Worm (Caenorhabditis elegans) whole organism, young adult: Measurements from ENCODE around the gene Y75B12B.11.

Experiments used
- B0019.2 ChIP-seq: fragments of 200-800 bp; sonication (Bioruptor generic); conservative IDR thresholded peaks from 2 replicates; pipeline ENCODE4 v1.3.6; 2022; ENCODE audit warnings: missing genetic modification reagents, missing genetic modification characterization, missing compliant biosample characterization
- B0035.1 ChIP-seq: sonication (generic microtip); optimal IDR thresholded peaks from 2 replicates; lab custom pipeline; 2016; ENCODE audit warnings: missing genetic modification characterization, mild to moderate bottlenecking, missing compliant biosample characterization, missing genotype, missing genetic modification reagents
- B0336.3 ChIP-seq: fragments of 200-800 bp; sonication (Bioruptor generic); IDR thresholded peaks from 2 replicates; pipeline ENCODE4 v1.3.6; 2022; ENCODE audit warnings: missing genetic modification characterization, missing compliant biosample characterization
- C06A6.2 ChIP-seq: fragments of 200-800 bp; sonication (Bioruptor generic); conservative IDR thresholded peaks from 2 replicates; pipeline ENCODE4 v1.3.6; 2022; ENCODE audit warnings: missing genetic modification characterization, missing compliant biosample characterization
- F23B12.7 ChIP-seq: sonication (generic microtip); optimal IDR thresholded peaks from 2 replicates; lab custom pipeline; 2017; ENCODE audit warnings: missing genetic modification characterization, mild to moderate bottlenecking, missing compliant biosample characterization, antibody characterized with exemption, moderate library complexity; ENCODE audit not compliant: insufficient read depth
- K11D2.4 ChIP-seq: fragments of 200-800 bp; sonication (Bioruptor generic); IDR thresholded peaks from 2 replicates; pipeline ENCODE4 v1.3.6; 2022; ENCODE audit warnings: missing genetic modification reagents, missing genetic modification characterization, missing compliant biosample characterization
- K12H6.12 ChIP-seq: fragments of 200-800 bp; sonication (Bioruptor generic); optimal IDR thresholded peaks from 2 replicates; lab custom pipeline; 2018; ENCODE audit warnings: mild to moderate bottlenecking, missing genetic modification characterization, missing compliant biosample characterization
- Y56A3A.18 ChIP-seq: fragments of 200-800 bp; sonication (Bioruptor generic); IDR thresholded peaks from 2 replicates; pipeline ENCODE4 v1.3.6; 2022; ENCODE audit warnings: missing genetic modification reagents, missing genetic modification characterization, missing compliant biosample characterization
- Y67H2A.10 ChIP-seq: fragments of 200-800 bp; sonication (Bioruptor generic); conservative IDR thresholded peaks from 2 replicates; pipeline ENCODE4 v1.3.6; 2022; ENCODE audit warnings: missing genetic modification reagents, missing genetic modification characterization, missing compliant biosample characterization
- aptf-2 ChIP-seq: fragments of 200-800 bp; sonication (Bioruptor generic); conservative IDR thresholded peaks from 2 replicates; pipeline ENCODE4 v1.3.6; 2022; ENCODE audit warnings: missing genetic modification reagents, missing genetic modification characterization, missing compliant biosample characterization
- atf-7 ChIP-seq: sonication (generic microtip); optimal IDR thresholded peaks from 2 replicates; lab custom pipeline; 2017; ENCODE audit warnings: mild to moderate bottlenecking, missing genetic modification characterization, missing compliant biosample characterization
- athp-1 ChIP-seq: sonication (generic microtip); optimal IDR thresholded peaks from 2 replicates; lab custom pipeline; 2017; ENCODE audit warnings: mild to moderate bottlenecking, missing genetic modification characterization, missing compliant biosample characterization
- bed-1 ChIP-seq: fragments of 200-800 bp; sonication (Bioruptor generic); IDR thresholded peaks from 2 replicates; pipeline ENCODE4 v1.3.6; 2022; ENCODE audit warnings: missing genetic modification reagents, missing genetic modification characterization, missing compliant biosample characterization
- bed-2 ChIP-seq: fragments of 200-800 bp; sonication (Bioruptor generic); IDR thresholded peaks from 2 replicates; pipeline ENCODE4 v1.3.6; 2022; ENCODE audit warnings: missing genetic modification reagents, missing genetic modification characterization, missing compliant biosample characterization
- ceh-40 ChIP-seq: fragments of 200-800 bp; sonication (Bioruptor generic); IDR thresholded peaks from 2 replicates; pipeline ENCODE4 v1.3.6; 2022; ENCODE audit warnings: missing genetic modification characterization, missing compliant biosample characterization
- die-1 ChIP-seq: sonication (generic microtip); optimal IDR thresholded peaks from 2 replicates; lab custom pipeline; 2016; ENCODE audit warnings: missing genotype, mild to moderate bottlenecking, missing genetic modification characterization, missing compliant biosample characterization
- dpff-1 ChIP-seq: sonication (generic microtip); optimal IDR thresholded peaks from 2 replicates; lab custom pipeline; 2017; ENCODE audit warnings: mild to moderate bottlenecking, missing genetic modification characterization, missing compliant biosample characterization
- egl-18 ChIP-seq: fragments of 200-800 bp; sonication (Bioruptor generic); IDR thresholded peaks from 2 replicates; pipeline ENCODE4 v1.3.6; 2022; ENCODE audit warnings: missing genetic modification reagents, missing genetic modification characterization, missing compliant biosample characterization
- ekl-4 ChIP-seq: fragments of 200-800 bp; sonication (Bioruptor generic); IDR thresholded peaks from 2 replicates; pipeline ENCODE4 v1.3.6; 2022; ENCODE audit warnings: missing genetic modification reagents, missing genetic modification characterization, missing compliant biosample characterization
- ets-4 ChIP-seq: fragments of 200-800 bp; sonication (Bioruptor generic); optimal IDR thresholded peaks from 2 replicates; lab custom pipeline; 2018; ENCODE audit warnings: mild to moderate bottlenecking, missing genetic modification characterization, missing compliant biosample characterization
- hlh-12 ChIP-seq: sonication (generic microtip); optimal IDR thresholded peaks from 2 replicates; lab custom pipeline; 2016; ENCODE audit warnings: missing genetic modification characterization, missing compliant biosample characterization
- hlh-26 ChIP-seq: fragments of 200-800 bp; sonication (Bioruptor generic); conservative IDR thresholded peaks from 2 replicates; pipeline ENCODE4 v1.3.6; 2022; ENCODE audit warnings: missing genetic modification reagents, missing genetic modification characterization, missing compliant biosample characterization
- hmg-20 ChIP-seq: fragments of 200-800 bp; sonication (Bioruptor generic); IDR thresholded peaks from 2 replicates; pipeline ENCODE4 v1.3.6; 2022; ENCODE audit warnings: missing genetic modification reagents, missing genetic modification characterization, missing compliant biosample characterization
- hrde-1 ChIP-seq: sonication (generic microtip); optimal IDR thresholded peaks from 2 replicates; lab custom pipeline; 2016; ENCODE audit warnings: missing genetic modification characterization, mild to moderate bottlenecking, missing compliant biosample characterization, moderate library complexity, missing genotype, missing genetic modification reagents, borderline replicate concordance
- lir-1 ChIP-seq: fragments of 200-800 bp; sonication (Bioruptor generic); conservative IDR thresholded peaks from 2 replicates; pipeline ENCODE4 v1.3.6; 2022; ENCODE audit warnings: missing genetic modification reagents, missing genetic modification characterization, missing compliant biosample characterization
- lsy-27 ChIP-seq: sonication (generic microtip); optimal IDR thresholded peaks from 2 replicates; lab custom pipeline; 2017; ENCODE audit warnings: missing genetic modification characterization, mild to moderate bottlenecking, missing compliant biosample characterization, antibody characterized with exemption, missing genotype, borderline replicate concordance; ENCODE audit not compliant: insufficient read depth
- madf-3 ChIP-seq: fragments of 200-800 bp; sonication (Bioruptor generic); IDR thresholded peaks from 2 replicates; pipeline ENCODE4 v1.3.6; 2022; ENCODE audit warnings: missing genetic modification reagents, missing genetic modification characterization, missing compliant biosample characterization
- madf-8 ChIP-seq: fragments of 200-800 bp; sonication (Bioruptor generic); conservative IDR thresholded peaks from 2 replicates; pipeline ENCODE4 v1.3.6; 2022; ENCODE audit warnings: missing genetic modification reagents, missing genetic modification characterization, missing compliant biosample characterization
- mcd-1 ChIP-seq: fragments of 200-800 bp; sonication (Bioruptor generic); IDR thresholded peaks from 2 replicates; pipeline ENCODE4 v1.3.6; 2022; ENCODE audit warnings: missing genetic modification reagents, missing genetic modification characterization, missing compliant biosample characterization
- mel-28 ChIP-seq: sonication (generic microtip); optimal IDR thresholded peaks from 2 replicates; lab custom pipeline; 2016; ENCODE audit warnings: borderline replicate concordance, mild to moderate bottlenecking, missing genetic modification characterization, missing compliant biosample characterization
- mes-4 ChIP-seq: sonication (generic microtip); optimal IDR thresholded peaks from 2 replicates; lab custom pipeline; 2016; ENCODE audit warnings: missing genotype, missing genetic modification characterization, missing compliant biosample characterization
- nfya-1 ChIP-seq: sonication (generic microtip); optimal IDR thresholded peaks from 2 replicates; lab custom pipeline; 2017; ENCODE audit warnings: antibody characterized with exemption, missing compliant biosample characterization, missing genetic modification characterization, borderline replicate concordance; ENCODE audit not compliant: insufficient read depth
- nhr-120 ChIP-seq: fragments of 200-800 bp; sonication (Bioruptor generic); IDR thresholded peaks from 2 replicates; pipeline ENCODE4 v1.3.6; 2022; ENCODE audit warnings: missing genetic modification characterization, missing compliant biosample characterization
- nhr-179 ChIP-seq: sonication (generic microtip); optimal IDR thresholded peaks from 2 replicates; lab custom pipeline; 2016; ENCODE audit warnings: mild to moderate bottlenecking, missing genetic modification characterization, missing compliant biosample characterization
- nhr-27 ChIP-seq: fragments of 200-800 bp; sonication (Bioruptor generic); optimal IDR thresholded peaks from 2 replicates; lab custom pipeline; 2018; ENCODE audit warnings: mild to moderate bottlenecking, missing genetic modification characterization, moderate library complexity, missing compliant biosample characterization
- repo-1 ChIP-seq: sonication (generic microtip); optimal IDR thresholded peaks from 2 replicates; lab custom pipeline; 2017; ENCODE audit warnings: mild to moderate bottlenecking, missing genetic modification characterization, missing compliant biosample characterization
- snpc-4 ChIP-seq, 5 experiments: fragments of 150-350 bp in 1 of 5; sonication (generic microtip) in 4 of 5; optimal IDR thresholded peaks; 2 replicates each; lab custom pipeline; 2014 to 2018; ENCODE audit warnings: missing genetic modification characterization in 5 of 5, missing biosample characterization in 3 of 5, antibody characterized with exemption in 2 of 5, mild to moderate bottlenecking in 2 of 5, missing compliant biosample characterization in 2 of 5, missing genotype in 2 of 5, moderate library complexity in 2 of 5, missing genetic modification reagents in 1 of 5
- tlf-1 ChIP-seq: fragments of 200-800 bp; sonication (Bioruptor generic); optimal IDR thresholded peaks from 2 replicates; lab custom pipeline; 2018; ENCODE audit warnings: mild to moderate bottlenecking, missing genetic modification characterization, missing compliant biosample characterization

Gene Y75B12B.11

ce11 chrV:15147776-15148175 lies 43.3 kb upstream of the Y75B12B.11 start, which contains the start of gene T09F5.20:
Gene T09F5.20 (minus strand): TSS chrV:15147876.
- no peak for TF ChIP-seq lsy-27 (tag; lab: Kevin White, UChicago)
- TF ChIP-seq mes-4 (tag; lab: Kevin White, UChicago) = no peak
- no peak for TF ChIP-seq atf-7 (tag; lab: Kevin White, UChicago)
- no peak for TF ChIP-seq snpc-4 (GFP tag; optimal IDR thresholded peaks at IDR 0.05; lab: Kevin White, UChicago)
- no peak for TF ChIP-seq snpc-4 (tag; optimal IDR thresholded peaks at IDR 0.05; lab: Kevin White, UChicago)
- no peak for TF ChIP-seq C06A6.2
- no peak for TF ChIP-seq lir-1 (GFP tag; lab: Robert Waterston, UW)
- no peak for TF ChIP-seq Y56A3A.18 (GFP tag; lab: Robert Waterston, UW)
- TF ChIP-seq ets-4 (GFP tag; lab: Kevin White, UChicago) = no peak
- TF ChIP-seq hmg-20 (GFP tag; lab: Robert Waterston, UW) = no peak
- no peak for TF ChIP-seq nfya-1 (tag; lab: Kevin White, UChicago)
- no peak for TF ChIP-seq mel-28 (tag; lab: Kevin White, UChicago)
- TF ChIP-seq F23B12.7 (tag; lab: Kevin White, UChicago) = no peak
- TF ChIP-seq nhr-179 = no peak
- no peak for TF ChIP-seq repo-1
- TF ChIP-seq aptf-2 (GFP tag; lab: Robert Waterston, UW) = no peak
- no peak for TF ChIP-seq athp-1
- no peak for TF ChIP-seq B0019.2 (GFP tag; lab: Robert Waterston, UW)

DNA sequence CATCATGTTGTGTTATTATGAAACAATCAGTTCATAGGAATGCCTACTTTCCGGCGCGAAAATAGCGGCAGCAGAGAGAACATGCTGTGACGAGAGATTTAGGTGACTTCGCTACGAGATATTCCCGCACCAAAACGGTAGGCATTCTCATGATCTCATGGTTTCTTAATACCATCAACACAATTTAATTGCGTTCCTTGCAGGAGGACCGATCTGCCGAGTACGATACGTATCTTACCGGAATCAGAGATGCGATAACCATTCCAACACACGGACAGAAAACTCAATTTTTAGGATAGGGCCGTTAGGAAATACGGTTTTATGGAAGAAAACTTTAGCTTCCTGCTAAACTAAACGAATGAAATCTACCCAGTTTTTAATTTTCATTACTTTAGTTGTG lies 42.3 kb upstream of the Y75B12B.11 start, which contains the start of gene T09F5.1:
Gene T09F5.1 (plus strand): TSS at position 301 of the 400 bp plus-strand sequence.
- no peak for TF ChIP-seq madf-8 (GFP tag; lab: Robert Waterston, UW)
- no peak for TF ChIP-seq die-1 (tag; lab: Kevin White, UChicago)
- no peak for TF ChIP-seq K12H6.12 (tag; lab: Kevin White, UChicago)
- no peak for TF ChIP-seq mcd-1 (GFP tag; lab: Robert Waterston, UW)
- no peak for TF ChIP-seq F23B12.7 (tag; lab: Kevin White, UChicago)
- TF ChIP-seq egl-18 (GFP tag; lab: Robert Waterston, UW) = no peak
- TF ChIP-seq, all 124 proteins: peak for 0

- TF ChIP-seq nhr-120 (GFP tag; lab: Robert Waterston, UW) (no peak), nhr-27 (tag; lab: Kevin White, UChicago) (no peak), egl-18 (GFP tag; lab: Robert Waterston, UW) (no peak), K11D2.4 (GFP tag; lab: Robert Waterston, UW) (no peak), dpff-1 (tag; lab: Kevin White, UChicago) (no peak), madf-3 (GFP tag; lab: Robert Waterston, UW) (no peak), lir-1 (GFP tag; lab: Robert Waterston, UW) (no peak), bed-1 (GFP tag; lab: Robert Waterston, UW) (no peak), Y67H2A.10 (GFP tag; lab: Robert Waterston, UW) (no peak), aptf-2 (GFP tag; lab: Robert Waterston, UW) (no peak), hrde-1 (no peak), ekl-4 (GFP tag; lab: Robert Waterston, UW) (no peak), bed-2 (GFP tag; lab: Robert Waterston, UW) (no peak), tlf-1 (GFP tag; lab: Kevin White, UChicago) (no peak), hmg-20 (GFP tag; lab: Robert Waterston, UW) (no peak), hlh-26 (GFP tag; lab: Robert Waterston, UW) (no peak), ceh-40 (GFP tag; lab: Robert Waterston, UW) (no peak), B0035.1 (tag; lab: Kevin White, UChicago) (no peak), hlh-12 (tag; lab: Kevin White, UChicago) (no peak), B0336.3 (no peak)
These were observed 40.9 kb upstream of the Y75B12B.11 start for ce11 chrV:15150176-15150575.
